Fruit fly (Drosophila melanogaster): ENCODE measurements around the gene CG17834.

Gene CG17834

DNA sequence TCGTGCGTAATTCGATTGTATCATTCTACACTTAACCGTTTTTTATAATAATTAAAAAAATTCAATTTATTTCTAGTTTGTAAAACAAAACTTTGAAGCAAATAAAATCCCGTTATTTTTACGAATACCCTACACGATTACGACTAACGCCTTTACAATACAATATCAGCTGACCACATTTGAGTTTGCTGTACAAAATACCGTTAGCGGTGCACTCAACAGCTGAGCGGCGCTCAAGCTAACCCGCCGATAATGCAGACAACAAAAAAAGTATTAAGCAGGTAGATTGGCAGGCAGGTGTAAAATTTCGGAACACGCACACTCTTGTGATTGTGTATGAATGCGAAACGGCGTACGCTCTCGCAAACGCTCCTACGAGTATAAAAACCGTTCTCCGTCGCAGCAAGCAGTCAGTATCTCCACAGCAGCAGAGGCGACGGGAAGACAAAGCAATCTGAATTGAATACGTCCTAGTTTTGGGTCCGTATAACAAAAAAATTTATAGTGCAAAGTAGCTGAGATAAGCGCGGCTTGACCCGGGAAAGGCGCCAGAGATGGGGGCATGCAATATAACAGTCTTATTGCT lies 7.1 kb upstream of the CG17834 start, which contains the start of gene Acer (continued):
- TF ChIP-seq CG8290 (GFP tag; optimal IDR thresholded peaks at IDR 0.05) (peak; percentile 52), CG8290 (tag; optimal IDR thresholded peaks at IDR 0.05) (no peak), sqz (GFP tag; optimal IDR thresholded peaks at IDR 0.05) (peak; percentile 51), CG10462 (GFP tag; optimal IDR thresholded peaks at IDR 0.05) (peak; percentile 20), crol (GFP tag; IDR thresholded peaks at IDR 0.05) (no peak), CG34376 (GFP tag; optimal IDR thresholded peaks at IDR 0.05) (peak; percentile 64), az2 (GFP tag; optimal IDR thresholded peaks at IDR 0.05) (no peak), CG11504 (tag; optimal IDR thresholded peaks at IDR 0.05) (no peak), CG6791 (GFP tag; IDR thresholded peaks at IDR 0.05; ENCODE audit: partially characterized antibody) (peak; percentile 56; the same call in 1 of the 3 replicates), D19A (tag; optimal IDR thresholded peaks at IDR 0.05) (peak; percentile 40), Atf6 (GFP tag; IDR thresholded peaks at IDR 0.05) (no peak), CG32767 (GFP tag; IDR thresholded peaks at IDR 0.05) (no peak), B-H2 (GFP tag; optimal IDR thresholded peaks at IDR 0.05) (no peak), CG8281 (tag; optimal IDR thresholded peaks at IDR 0.05) (no peak), sd (tag; optimal IDR thresholded peaks at IDR 0.05) (peak; percentile 54), Doc3 (GFP tag; IDR thresholded peaks at IDR 0.05; ENCODE audit: partially characterized antibody) (peak; percentile 56; the same call in 2 of the 3 replicates), CkIIα-i1 (GFP tag; IDR thresholded peaks at IDR 0.05) (no peak), D (optimal IDR thresholded peaks at IDR 0.05) (no peak), D (GFP tag; optimal IDR thresholded peaks at IDR 0.05) (no peak), CG13424 (tag; optimal IDR thresholded peaks at IDR 0.05) (peak; percentile 18), row (GFP tag; IDR thresholded peaks at IDR 0.05) (peak; percentile 34; the same call in 1 of the 3 replicates), CG3995 (GFP tag; optimal IDR thresholded peaks at IDR 0.05) (peak; percentile 24), sima (GFP tag; optimal IDR thresholded peaks at IDR 0.05) (no peak), Dp (GFP tag; optimal IDR thresholded peaks at IDR 0.05) (peak; percentile 6), CG10274 (GFP tag; optimal IDR thresholded peaks at IDR 0.05) (peak; percentile 37), CG34422 (GFP tag; IDR thresholded peaks at IDR 0.05) (peak; percentile 53; the same call in 1 of the 3 replicates), chinmo (GFP tag; IDR thresholded peaks at IDR 0.05; ENCODE audit: partially characterized antibody) (peak; percentile 77), sens (GFP tag) (peak; percentile 80), Hr3 (GFP tag; optimal IDR thresholded peaks at IDR 0.05) (no peak), disco-r (GFP tag; optimal IDR thresholded peaks at IDR 0.05) (no peak), CG11085 (GFP tag; IDR thresholded peaks at IDR 0.05) (no peak), wdn (GFP tag; IDR thresholded peaks at IDR 0.05) (no peak), ac (GFP tag; optimal IDR thresholded peaks at IDR 0.05) (peak; percentile 78), hb (GFP tag; IDR thresholded peaks at IDR 0.05; ENCODE audit: partially characterized antibody) (no peak), Jarid2 (GFP tag; optimal IDR thresholded peaks at IDR 0.05) (peak; percentile 75), B-H1 (GFP tag; IDR thresholded peaks at IDR 0.05) (no peak), vnd (GFP tag; IDR thresholded peaks at IDR 0.05; ENCODE audit: partially characterized antibody) (no peak), CG17385 (GFP tag; optimal IDR thresholded peaks at IDR 0.05) (peak; percentile 5), CG9797 (GFP tag; optimal IDR thresholded peaks at IDR 0.05) (peak; percentile 11), CG30020 (tag; optimal IDR thresholded peaks at IDR 0.05) (no peak), Neu2 (GFP tag; optimal IDR thresholded peaks at IDR 0.05; ENCODE audit: borderline replicate concordance) (no peak), Scr (GFP tag; IDR thresholded peaks at IDR 0.05; ENCODE audit: partially characterized antibody) (peak; percentile 35; the same call in 1 of the 2 replicates), CG10543 (GFP tag; optimal IDR thresholded peaks at IDR 0.05) (peak; percentile 59), CG14860 (GFP tag; IDR thresholded peaks at IDR 0.05; ENCODE audit: partially characterized antibody) (no peak), insv (GFP tag; optimal IDR thresholded peaks at IDR 0.05) (no peak), pros (GFP tag; optimal IDR thresholded peaks at IDR 0.05) (peak; percentile 66), tin (GFP tag; optimal IDR thresholded peaks at IDR 0.05) (peak; percentile 3), Fer1 (GFP tag; optimal IDR thresholded peaks at IDR 0.05) (peak; percentile 8), ATbp (GFP tag; optimal IDR thresholded peaks at IDR 0.05) (no peak), CG18262 (tag; optimal IDR thresholded peaks at IDR 0.05) (peak; percentile 0)
